Fruit fly (Drosophila melanogaster) whole organism: ENCODE results near the gene Thor.

Source experiments
- EcR ChIP-seq, 2 experiments: fragments of >200 bp; optimal IDR thresholded peaks; 2 replicates each; lab custom pipeline; 2017; ENCODE audit warnings: missing biosample characterization in 2 of 2, missing genetic modification characterization in 2 of 2, missing genetic modification reagents in 2 of 2
- pan ChIP-seq: fragments of >200 bp; optimal IDR thresholded peaks from 2 replicates; lab custom pipeline; 2017
- psq ChIP-seq: fragments of >200 bp; optimal IDR thresholded peaks from 2 replicates; lab custom pipeline; 2017
- usp ChIP-seq: fragments of >200 bp; optimal IDR thresholded peaks from 2 replicates; lab custom pipeline; 2017; ENCODE audit warnings: missing biosample characterization, missing genetic modification characterization, mixed read lengths

DNA sequence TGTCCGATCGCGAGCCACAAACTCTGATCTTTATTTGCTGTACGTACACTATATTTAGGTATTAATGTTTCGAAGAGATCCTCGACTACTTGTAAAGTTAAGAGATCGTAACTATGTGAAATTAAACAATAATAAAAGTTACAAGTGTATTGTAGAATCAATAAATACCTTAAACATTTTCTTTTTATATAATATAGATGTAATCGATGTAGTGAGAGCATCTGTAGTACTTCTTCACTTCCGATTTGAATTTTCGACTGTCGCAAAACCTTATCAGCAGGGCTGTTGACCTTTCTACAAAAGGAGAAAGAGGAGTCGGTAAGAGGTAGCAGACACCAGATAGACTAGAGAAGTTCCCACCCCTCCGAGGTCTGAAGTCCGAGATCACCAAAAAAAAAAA lies 3.1 kb upstream of the Thor start:
- TF ChIP-seq usp: no peak
- no peak for TF ChIP-seq EcR (GFP tag; optimal IDR thresholded peaks at IDR 0.05; lab: Kevin White, UChicago)
- TF ChIP-seq psq (lab: Kevin White, UChicago): no peak
- TF ChIP-seq pan (lab: Kevin White, UChicago): no peak
